Worm (Caenorhabditis elegans): ENCODE results near the gene ZK856.19.

ZK856.19 gene

ce11 chrV:10246967-10247366, 42.3 kb upstream of the ZK856.19 start:
- no peak for TF ChIP-seq skn-1 (tag; optimal IDR thresholded peaks at IDR 0.05)
- no peak for TF ChIP-seq lim-7 (GFP tag; IDR thresholded peaks at IDR 0.05)
- peak; percentile 21 for TF ChIP-seq rbr-2 (tag; optimal IDR thresholded peaks at IDR 0.05)
- TF ChIP-seq nhr-76 (tag; optimal IDR thresholded peaks at IDR 0.05), result no peak
- no peak for TF ChIP-seq snpc-1.2 (GFP tag; IDR thresholded peaks at IDR 0.05)
- TF ChIP-seq dmd-6 (GFP tag; IDR thresholded peaks at IDR 0.05), result peak; percentile 31
- TF ChIP-seq lin-38 (GFP tag; IDR thresholded peaks at IDR 0.05), result no peak
- no peak for TF ChIP-seq daf-19 (GFP tag; conservative IDR thresholded peaks at IDR 0.05)
- TF ChIP-seq dve-1 (tag; optimal IDR thresholded peaks at IDR 0.05; ENCODE audit: insufficient read depth), result peak; percentile 15
- TF ChIP-seq ama-1 (optimal IDR thresholded peaks at IDR 0.05), result peak; percentile 1
- TF ChIP-seq zip-2 (tag; optimal IDR thresholded peaks at IDR 0.05), result no peak
- no peak for TF ChIP-seq lsy-2 (tag; optimal IDR thresholded peaks at IDR 0.05)
- no peak for TF ChIP-seq fos-1 (tag; optimal IDR thresholded peaks at IDR 0.05)
- TF ChIP-seq F26F4.8 (GFP tag; conservative IDR thresholded peaks at IDR 0.05), result no peak
- no peak for TF ChIP-seq zfp-3 (GFP tag; conservative IDR thresholded peaks at IDR 0.05)
- peak; percentile 65 for TF ChIP-seq hlh-11 (tag; optimal IDR thresholded peaks at IDR 0.05)
- no peak for TF ChIP-seq F10B5.3 (tag; optimal IDR thresholded peaks at IDR 0.05)
- peak; percentile 78 for TF ChIP-seq hlh-30 (tag; optimal IDR thresholded peaks at IDR 0.05; ENCODE audit: insufficient read depth)
- TF ChIP-seq zag-1 (tag; optimal IDR thresholded peaks at IDR 0.05), result no peak
- no peak for TF ChIP-seq lin-13 (GFP tag; optimal IDR thresholded peaks at IDR 0.05)
- TF ChIP-seq vab-7 (GFP tag; IDR thresholded peaks at IDR 0.05), result no peak
- no peak for TF ChIP-seq snpc-4 (tag; optimal IDR thresholded peaks at IDR 0.05)
- no peak for TF ChIP-seq egl-27 (tag; optimal IDR thresholded peaks at IDR 0.05)
- no peak for TF ChIP-seq dmd-9 (GFP tag; IDR thresholded peaks at IDR 0.05)
- no peak for TF ChIP-seq ceh-44 (GFP tag; IDR thresholded peaks at IDR 0.05)
- TF ChIP-seq madf-9 (GFP tag; conservative IDR thresholded peaks at IDR 0.05), result peak; percentile 85
- peak in 1 of 2 experiments; percentile 68 for TF ChIP-seq hif-1 (tag; optimal IDR thresholded peaks at IDR 0.05)
- TF ChIP-seq ceh-32 (tag; optimal IDR thresholded peaks at IDR 0.05; ENCODE audit: poor library complexity), result no peak
- no peak for TF ChIP-seq T20F7.1 (GFP tag; optimal IDR thresholded peaks at IDR 0.05)
- TF ChIP-seq spr-1 (tag; optimal IDR thresholded peaks at IDR 0.05), result no peak
- no peak for TF ChIP-seq madf-5 (GFP tag; IDR thresholded peaks at IDR 0.05)
- TF ChIP-seq ces-1 (GFP tag; optimal IDR thresholded peaks at IDR 0.05), result no peak
- no peak for TF ChIP-seq duxl-1 (tag; optimal IDR thresholded peaks at IDR 0.05; ENCODE audit: poor library complexity)
- no peak for TF ChIP-seq pqm-1 (tag; optimal IDR thresholded peaks at IDR 0.05)
- TF ChIP-seq sdz-12 (GFP tag; optimal IDR thresholded peaks at IDR 0.05), result no peak
- TF ChIP-seq gei-8 (GFP tag; optimal IDR thresholded peaks at IDR 0.05), result no peak
- TF ChIP-seq ctbp-1 (GFP tag; IDR thresholded peaks at IDR 0.05), result no peak
- TF ChIP-seq Y75B8A.6 (GFP tag; IDR thresholded peaks at IDR 0.05), result no peak
- no peak for TF ChIP-seq lin-1 (GFP tag; IDR thresholded peaks at IDR 0.05)
- TF ChIP-seq nhr-25 (tag; optimal IDR thresholded peaks at IDR 0.05; ENCODE audit: borderline replicate concordance, insufficient read depth), result no peak
- no peak for TF ChIP-seq spr-3 (GFP tag; optimal IDR thresholded peaks at IDR 0.05)
- peak; percentile 14 to 81 for TF ChIP-seq mdl-1 (tag; optimal IDR thresholded peaks at IDR 0.05)
- no peak for TF ChIP-seq F37D6.2 (tag; optimal IDR thresholded peaks at IDR 0.05)
- no peak for TF ChIP-seq unc-39 (tag; optimal IDR thresholded peaks at IDR 0.05)
- TF ChIP-seq mes-2 (tag; optimal IDR thresholded peaks at IDR 0.05; ENCODE audit: poor library complexity, severe bottlenecking), result peak; percentile 39
- TF ChIP-seq D1046.2 (GFP tag; IDR thresholded peaks at IDR 0.05), result no peak
- TF ChIP-seq T26A8.4 (GFP tag; IDR thresholded peaks at IDR 0.05), result peak; percentile 33; the same call in 1 of the 2 replicates
- TF ChIP-seq zip-11 (GFP tag; IDR thresholded peaks at IDR 0.05), result no peak
- TF ChIP-seq egl-43 (GFP tag; IDR thresholded peaks at IDR 0.05), result no peak
- no peak for TF ChIP-seq nhr-41 (GFP tag; IDR thresholded peaks at IDR 0.05)
- no peak for TF ChIP-seq ceh-62 (tag; optimal IDR thresholded peaks at IDR 0.05)

Data from whole organism, L4 larva.